Worm (Caenorhabditis elegans): Measurements from ENCODE around the gene srw-24.

DNA sequence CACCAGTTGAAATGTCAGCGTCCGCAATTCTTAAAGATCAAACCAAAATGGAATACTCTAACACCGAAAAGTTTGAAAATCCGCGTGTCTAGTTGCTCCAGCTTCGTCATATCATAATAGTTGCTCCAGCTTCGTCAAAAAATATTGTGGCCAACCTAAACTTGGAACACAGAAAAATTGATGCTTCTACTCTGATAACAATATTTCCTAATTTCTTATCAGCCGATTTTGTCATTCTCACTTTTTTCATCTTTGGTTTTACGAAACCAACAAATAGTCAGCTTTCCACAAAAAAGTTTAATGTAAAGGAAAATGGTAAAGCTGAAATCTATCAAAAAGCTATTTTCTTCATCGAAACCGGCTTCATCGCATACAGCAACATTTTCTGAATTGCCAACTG lies 41.4 kb upstream of the srw-24 start, which contains the start of gene fbxa-84:
- TF ChIP-seq mab-5 (tag; optimal IDR thresholded peaks at IDR 0.05) (no peak), nhr-28 (tag; optimal IDR thresholded peaks at IDR 0.05) (no peak), lin-13 (tag; optimal IDR thresholded peaks at IDR 0.05) (no peak), unc-62 (GFP tag; optimal IDR thresholded peaks at IDR 0.05) (no peak), nhr-76 (tag; optimal IDR thresholded peaks at IDR 0.05) (no peak), snpc-4 (tag; optimal IDR thresholded peaks at IDR 0.05) (no peak)
